Fruit fly (Drosophila melanogaster): Measurements from ENCODE around the gene dan.

Gene dan

dm6 chr3R:25183484-25184442, at the start of gene dan (continued):
- no peak for TF ChIP-seq jigr1 (GFP tag; IDR thresholded peaks at IDR 0.05)
- TF ChIP-seq CG7839 (tag; optimal IDR thresholded peaks at IDR 0.05): peak; percentile 71
- no peak for TF ChIP-seq so (GFP tag; IDR thresholded peaks at IDR 0.05)
- peak in 1 of 2 experiments; percentile 5 for TF ChIP-seq Pdp1 (GFP tag; optimal IDR thresholded peaks at IDR 0.05)
- peak; percentile 2 for TF ChIP-seq Camta (GFP tag; optimal IDR thresholded peaks at IDR 0.05)
- TF ChIP-seq phol (tag; optimal IDR thresholded peaks at IDR 0.05): peak; percentile 68
- TF ChIP-seq CG11085 (GFP tag; IDR thresholded peaks at IDR 0.05): no peak
- no peak for TF ChIP-seq bigmax (GFP tag; optimal IDR thresholded peaks at IDR 0.05)
- TF ChIP-seq HmgD (GFP tag; optimal IDR thresholded peaks at IDR 0.05): no peak
- TF ChIP-seq Side (GFP tag; optimal IDR thresholded peaks at IDR 0.05): no peak
- TF ChIP-seq CG9215 (GFP tag; IDR thresholded peaks at IDR 0.05): no peak
- TF ChIP-seq CG10979 (tag; optimal IDR thresholded peaks at IDR 0.05): peak; percentile 65
- no peak for TF ChIP-seq Ptx1 (GFP tag; IDR thresholded peaks at IDR 0.05)
- TF ChIP-seq cwo (GFP tag; optimal IDR thresholded peaks at IDR 0.05): peak; percentile 23
- TF ChIP-seq hth (optimal IDR thresholded peaks at IDR 0.05): no peak
- TF ChIP-seq pum (GFP tag; optimal IDR thresholded peaks at IDR 0.05): no peak
- TF ChIP-seq CG12219 (GFP tag; optimal IDR thresholded peaks at IDR 0.05): no peak
- TF ChIP-seq CG13123 (GFP tag; optimal IDR thresholded peaks at IDR 0.05): no peak
- TF ChIP-seq CG11398 (GFP tag; optimal IDR thresholded peaks at IDR 0.05): no peak
- TF ChIP-seq danr (GFP tag; IDR thresholded peaks at IDR 0.05): no peak
- TF ChIP-seq hkb (optimal IDR thresholded peaks at IDR 0.05): no peak
- TF ChIP-seq hkb (GFP tag; IDR thresholded peaks at IDR 0.05): no peak
- no peak for TF ChIP-seq disco-r (GFP tag; optimal IDR thresholded peaks at IDR 0.05)
- no peak for TF ChIP-seq CG2129 (GFP tag; IDR thresholded peaks at IDR 0.05; ENCODE audit: partially characterized antibody)
- no peak for TF ChIP-seq Dip2 (GFP tag; IDR thresholded peaks at IDR 0.05)
- TF ChIP-seq CG1792 (GFP tag; optimal IDR thresholded peaks at IDR 0.05): no peak
- TF ChIP-seq HLH3B (GFP tag; IDR thresholded peaks at IDR 0.05): no peak
- TF ChIP-seq CG30403 (GFP tag; optimal IDR thresholded peaks at IDR 0.05): peak; percentile 63
- no peak for TF ChIP-seq CG10543 (GFP tag; optimal IDR thresholded peaks at IDR 0.05)
- no peak for TF ChIP-seq Aef1 (GFP tag; IDR thresholded peaks at IDR 0.05)
- no peak for TF ChIP-seq CG14014 (GFP tag; IDR thresholded peaks at IDR 0.05)
- TF ChIP-seq h (optimal IDR thresholded peaks at IDR 0.05): no peak
- TF ChIP-seq ttk (GFP tag; IDR thresholded peaks at IDR 0.05): no peak
- no peak for TF ChIP-seq CG4360 (GFP tag; IDR thresholded peaks at IDR 0.05)
- TF ChIP-seq lab (GFP tag; optimal IDR thresholded peaks at IDR 0.05): peak; percentile 43
- no peak for TF ChIP-seq sc (optimal IDR thresholded peaks at IDR 0.05)
- TF ChIP-seq sc (GFP tag; optimal IDR thresholded peaks at IDR 0.05): no peak
- TF ChIP-seq lmd (GFP tag; IDR thresholded peaks at IDR 0.05): peak; percentile 32; the same call in 1 of the 2 replicates
- no peak for TF ChIP-seq Usf (GFP tag; optimal IDR thresholded peaks at IDR 0.05)
- no peak for TF ChIP-seq CG2875 (GFP tag; optimal IDR thresholded peaks at IDR 0.05)
- no peak for TF ChIP-seq CG42726 (GFP tag; IDR thresholded peaks at IDR 0.05; ENCODE audit: partially characterized antibody)
- no peak for TF ChIP-seq Hr78 (GFP tag; optimal IDR thresholded peaks at IDR 0.05)
- TF ChIP-seq CG30431 (GFP tag; optimal IDR thresholded peaks at IDR 0.05): no peak
- peak in 1 of 3 experiments; percentile 73 for TF ChIP-seq lola (GFP tag; optimal IDR thresholded peaks at IDR 0.05)
- no peak for TF ChIP-seq Dll (GFP tag; IDR thresholded peaks at IDR 0.05; ENCODE audit: partially characterized antibody)
- TF ChIP-seq ham (GFP tag; IDR thresholded peaks at IDR 0.05): no peak
- TF ChIP-seq CG15696 (tag; optimal IDR thresholded peaks at IDR 0.05): peak; percentile 68
- no peak for TF ChIP-seq prd (optimal IDR thresholded peaks at IDR 0.05)
- TF ChIP-seq prd (GFP tag; IDR thresholded peaks at IDR 0.05): peak; percentile 83
- no peak for TF ChIP-seq Opbp (GFP tag; IDR thresholded peaks at IDR 0.05; ENCODE audit: partially characterized antibody)

All from whole organism, embryonic.